Fruit fly (Drosophila melanogaster) whole organism, wandering third instar larva: ENCODE measurements around the gene RpS17.

ENCODE experiments used
- Abd-B ChIP-seq: fragments of >200 bp; optimal IDR thresholded peaks from 2 replicates; lab custom pipeline; 2017; ENCODE audit warnings: missing biosample characterization, missing genetic modification characterization
- CG32264 ChIP-seq: fragments of 200-800 bp; sonication (Bioruptor generic); optimal IDR thresholded peaks from 2 replicates; lab custom pipeline; 2016; ENCODE audit warnings: missing biosample characterization, missing genetic modification characterization
- CG9705 ChIP-seq: fragments of 200-800 bp; sonication (Bioruptor generic); optimal IDR thresholded peaks from 2 replicates; lab custom pipeline; 2018; ENCODE audit warnings: missing biosample characterization, mild to moderate bottlenecking, missing genetic modification characterization
- CrebA ChIP-seq: fragments of 200-800 bp; sonication (Bioruptor generic); optimal IDR thresholded peaks from 2 replicates; lab custom pipeline; 2016; ENCODE audit warnings: missing biosample characterization, mild to moderate bottlenecking, missing genetic modification characterization, borderline replicate concordance
- Dfd ChIP-seq: fragments of >200 bp; optimal IDR thresholded peaks from 2 replicates; lab custom pipeline; 2017; ENCODE audit warnings: missing biosample characterization, missing genetic modification characterization
- Dif ChIP-seq: fragments of 200-275, 200-300 bp; sonication (Bioruptor generic); optimal IDR thresholded peaks from 2 replicates; lab custom pipeline; 2018; ENCODE audit warnings: missing biosample characterization, missing genetic modification characterization; ENCODE audit not compliant: partially characterized antibody
- GATAd ChIP-seq: sonication (Bioruptor generic); optimal IDR thresholded peaks from 2 replicates; lab custom pipeline; 2016; ENCODE audit warnings: missing biosample characterization, missing genetic modification characterization
- HLH106 ChIP-seq: fragments of 200-800 bp; optimal IDR thresholded peaks from 3 replicates; lab custom pipeline; 2019; ENCODE audit warnings: missing biosample characterization, mild to moderate bottlenecking, missing genetic modification characterization, moderate library complexity
- Hnf4 ChIP-seq: fragments of 200-800 bp; sonication (Bioruptor generic); optimal IDR thresholded peaks from 2 replicates; lab custom pipeline; 2016; ENCODE audit warnings: missing biosample characterization, mild to moderate bottlenecking, missing genetic modification characterization
- Hr78 ChIP-seq: fragments of >200 bp; optimal IDR thresholded peaks from 2 replicates; lab custom pipeline; 2017; ENCODE audit warnings: missing biosample characterization, missing genetic modification characterization
- Hr83 ChIP-seq: fragments of 200-300 bp; sonication (Bioruptor generic); optimal IDR thresholded peaks from 2 replicates; lab custom pipeline; 2016; ENCODE audit warnings: missing biosample characterization, mild to moderate bottlenecking, missing genetic modification characterization, moderate library complexity; ENCODE audit not compliant: poor library complexity, severe bottlenecking
- Jra ChIP-seq: sonication (Bioruptor generic); optimal IDR thresholded peaks from 2 replicates; lab custom pipeline; 2016; ENCODE audit warnings: missing biosample characterization, missing genetic modification characterization
- Mio ChIP-seq: sonication (Bioruptor generic); optimal IDR thresholded peaks from 2 replicates; lab custom pipeline; 2016; ENCODE audit warnings: missing biosample characterization, missing genetic modification characterization
- Myc ChIP-seq: fragments of >200 bp; optimal IDR thresholded peaks from 2 replicates; lab custom pipeline; 2017
- N ChIP-seq: fragments of >200 bp; optimal IDR thresholded peaks from 2 replicates; lab custom pipeline; 2018; ENCODE audit warnings: missing biosample characterization, missing external identifiers, missing genetic modification characterization
- OdsH ChIP-seq: fragments of 200-800 bp; sonication (Bioruptor generic); optimal IDR thresholded peaks from 2 replicates; lab custom pipeline; 2016; ENCODE audit warnings: missing biosample characterization, mild to moderate bottlenecking, missing genetic modification characterization
- Rel ChIP-seq, 2 experiments: fragments of 200-800 bp; sonication (Bioruptor generic) in 1 of 2; optimal IDR thresholded peaks; 2 replicates in 1 of 2; 3 replicates in 1 of 2; lab custom pipeline; 2016 to 2019; ENCODE audit warnings: mild to moderate bottlenecking in 2 of 2, missing biosample characterization in 2 of 2, missing genetic modification characterization in 2 of 2, moderate library complexity in 1 of 2
- Sp1 ChIP-seq: fragments of 200-800 bp; sonication (Bioruptor generic); optimal IDR thresholded peaks from 3 replicates; lab custom pipeline; 2019; ENCODE audit warnings: missing biosample characterization, mild to moderate bottlenecking, missing genetic modification characterization, moderate library complexity
- Vsx2 ChIP-seq: fragments of 200-300, 225-300 bp; sonication (Bioruptor generic); optimal IDR thresholded peaks from 2 replicates; lab custom pipeline; 2018; ENCODE audit warnings: missing biosample characterization, missing genetic modification characterization; ENCODE audit not compliant: partially characterized antibody
- br ChIP-seq: fragments of 200-800 bp; sonication (Bioruptor generic); optimal IDR thresholded peaks from 2 replicates; lab custom pipeline; 2016; ENCODE audit warnings: missing biosample characterization, missing genetic modification characterization
- brk ChIP-seq: fragments of 200-800 bp; sonication (Bioruptor generic); optimal IDR thresholded peaks from 2 replicates; lab custom pipeline; 2016; ENCODE audit warnings: missing biosample characterization, mild to moderate bottlenecking, missing genetic modification characterization
- dl ChIP-seq, 2 experiments: fragments of 175-275, 200-275 bp in 1 of 2; fragments of 200-275 bp in 1 of 2; sonication (Bioruptor generic); optimal IDR thresholded peaks; lab custom pipeline; 2018; ENCODE audit warnings: mild to moderate bottlenecking in 2 of 2, missing biosample characterization in 2 of 2, missing genetic modification characterization in 2 of 2, moderate library complexity in 2 of 2; ENCODE audit not compliant: partially characterized antibody in 2 of 2, insufficient read depth in 1 of 2
- dmrt93B ChIP-seq: fragments of 200-800 bp; sonication (Bioruptor generic); optimal IDR thresholded peaks from 2 replicates; lab custom pipeline; 2018; ENCODE audit warnings: missing biosample characterization, mild to moderate bottlenecking, missing genetic modification characterization
- dsf ChIP-seq: sonication (Bioruptor generic); optimal IDR thresholded peaks from 2 replicates; lab custom pipeline; 2016; ENCODE audit warnings: missing biosample characterization, missing genetic modification characterization, borderline replicate concordance
- ey ChIP-seq: fragments of 200-800 bp; sonication (Bioruptor generic); optimal IDR thresholded peaks from 2 replicates; lab custom pipeline; 2016; ENCODE audit warnings: missing biosample characterization, missing genetic modification characterization
- foxo ChIP-seq, 2 experiments: fragments of 200-800 bp; sonication (Bioruptor generic); optimal IDR thresholded peaks; 2 replicates in 1 of 2; 3 replicates in 1 of 2; lab custom pipeline; 2016 to 2017; ENCODE audit warnings: missing biosample characterization in 2 of 2, missing genetic modification characterization in 2 of 2
- fru ChIP-seq: fragments of 200-800 bp; sonication (Bioruptor generic); optimal IDR thresholded peaks from 3 replicates; lab custom pipeline; 2016; ENCODE audit warnings: missing biosample characterization, mild to moderate bottlenecking, missing genetic modification characterization
- h ChIP-seq: fragments of 200-800 bp; sonication (Bioruptor generic); optimal IDR thresholded peaks from 3 replicates; lab custom pipeline; 2016; ENCODE audit warnings: missing biosample characterization, mild to moderate bottlenecking, missing genetic modification characterization
- jim ChIP-seq: fragments of 175-275, 200-325 bp; sonication (Bioruptor generic); optimal IDR thresholded peaks from 2 replicates; lab custom pipeline; 2016; ENCODE audit warnings: missing biosample characterization, mild to moderate bottlenecking, missing genetic modification characterization
- lola ChIP-seq: fragments of >200 bp; optimal IDR thresholded peaks from 2 replicates; lab custom pipeline; 2017; ENCODE audit warnings: missing biosample characterization, missing genetic modification characterization
- pan ChIP-seq: fragments of >200 bp; optimal IDR thresholded peaks from 2 replicates; lab custom pipeline; 2017
- psq ChIP-seq: fragments of 200-800 bp; sonication (Bioruptor generic); optimal IDR thresholded peaks from 3 replicates; lab custom pipeline; 2017; ENCODE audit warnings: missing biosample characterization, mild to moderate bottlenecking, missing genetic modification characterization, moderate library complexity
- rgr ChIP-seq: fragments of 200-800 bp; sonication (Bioruptor generic); optimal IDR thresholded peaks from 3 replicates; lab custom pipeline; 2016; ENCODE audit warnings: missing biosample characterization, mild to moderate bottlenecking, missing genetic modification characterization
- sage ChIP-seq: fragments of 200-800 bp; sonication (Bioruptor generic); optimal IDR thresholded peaks from 2 replicates; lab custom pipeline; 2016; ENCODE audit warnings: missing biosample characterization, mild to moderate bottlenecking, missing genetic modification characterization
- sv ChIP-seq: fragments of 200-800 bp; sonication (Bioruptor generic); optimal IDR thresholded peaks from 3 replicates; lab custom pipeline; 2016; ENCODE audit warnings: missing biosample characterization, missing genetic modification characterization
- tai ChIP-seq: sonication (Bioruptor generic); optimal IDR thresholded peaks from 2 replicates; lab custom pipeline; 2016; ENCODE audit warnings: missing biosample characterization, missing genetic modification characterization
- usp ChIP-seq: fragments of >200 bp; optimal IDR thresholded peaks from 2 replicates; lab custom pipeline; 2017; ENCODE audit warnings: missing biosample characterization, missing genetic modification characterization
- woc ChIP-seq: sonication (Bioruptor generic); optimal IDR thresholded peaks from 2 replicates; lab custom pipeline; 2016; ENCODE audit warnings: missing biosample characterization, mild to moderate bottlenecking, missing genetic modification characterization

RpS17 gene

dm6 chr3L:9422135-9422534 is 7.5 kb downstream of the RpS17 start:
- TF ChIP-seq Hr83 (GFP tag; lab: Kevin White, UChicago) (no peak), Abd-B (no peak), brk (GFP tag; lab: Kevin White, UChicago) (no peak), Rel (GFP tag; optimal IDR thresholded peaks at IDR 0.05; lab: Kevin White, UChicago) (no peak), Rel (tag; optimal IDR thresholded peaks at IDR 0.05; lab: Kevin White, UChicago) (peak; percentile 90), psq (no peak), dl (GFP tag; optimal IDR thresholded peaks at IDR 0.05; lab: Kevin White, UChicago; ENCODE audit: insufficient read depth in 1 of 2, partially characterized antibody in 2 of 2) (no peak), sage (GFP tag; lab: Kevin White, UChicago) (no peak), usp (GFP tag; lab: Kevin White, UChicago) (no peak)
- TF ChIP-seq, all 38 proteins: peak for 1

dm6 chr3L:9421621-9422020 is 8.0 kb downstream of the RpS17 start:
- TF ChIP-seq h, result no peak

dm6 chr3L:9420819-9421130 is 8.8 kb downstream of the RpS17 start:
- no peak for TF ChIP-seq lola (GFP tag; lab: Kevin White, UChicago)
- no peak for TF ChIP-seq Abd-B
- no peak for TF ChIP-seq Dif (GFP tag; lab: Kevin White, UChicago)
- TF ChIP-seq Rel (GFP tag; optimal IDR thresholded peaks at IDR 0.05; lab: Kevin White, UChicago), result no peak
- TF ChIP-seq Rel (tag; optimal IDR thresholded peaks at IDR 0.05; lab: Kevin White, UChicago), result no peak
- TF ChIP-seq Mio (GFP tag; lab: Kevin White, UChicago), result no peak
- no peak for TF ChIP-seq h
- no peak for TF ChIP-seq dl (GFP tag; optimal IDR thresholded peaks at IDR 0.05; lab: Kevin White, UChicago; ENCODE audit: insufficient read depth in 1 of 2, partially characterized antibody in 2 of 2)
- TF ChIP-seq tai (GFP tag; lab: Kevin White, UChicago), result no peak
- no peak for TF ChIP-seq Hr83 (GFP tag; lab: Kevin White, UChicago)
- no peak for TF ChIP-seq rgr
- TF ChIP-seq Hr78 (GFP tag; lab: Kevin White, UChicago), result no peak
- TF ChIP-seq sv (GFP tag; lab: Kevin White, UChicago), result no peak
- no peak for TF ChIP-seq Dfd (GFP tag; lab: Kevin White, UChicago)

- TF ChIP-seq Jra (peak; percentile 88), sv (GFP tag; lab: Kevin White, UChicago) (no peak), dsf (peak; percentile 27), CG9705 (peak; percentile 62), foxo (GFP tag; optimal IDR thresholded peaks at IDR 0.05; lab: Kevin White, UChicago) (peak; percentile 60 to 92), Hr78 (GFP tag; lab: Kevin White, UChicago) (no peak), tai (GFP tag; lab: Kevin White, UChicago) (peak; percentile 78), dl (GFP tag; optimal IDR thresholded peaks at IDR 0.05; lab: Kevin White, UChicago; ENCODE audit: insufficient read depth in 1 of 2, partially characterized antibody in 2 of 2) (no peak), Vsx2 (no peak), pan (lab: Kevin White, UChicago) (no peak), woc (GFP tag; lab: Kevin White, UChicago) (peak; percentile 77), HLH106 (tag; lab: Kevin White, UChicago) (peak; percentile 91), CG32264 (GFP tag; lab: Kevin White, UChicago) (peak; percentile 86), Dfd (GFP tag; lab: Kevin White, UChicago) (no peak), usp (GFP tag; lab: Kevin White, UChicago) (no peak), N (GFP tag; lab: Kevin White, UChicago) (no peak), lola (GFP tag; lab: Kevin White, UChicago) (no peak), ey (peak; percentile 93), Abd-B (no peak), rgr (peak; percentile 88), fru (GFP tag; lab: Kevin White, UChicago) (peak; percentile 94), brk (GFP tag; lab: Kevin White, UChicago) (peak; percentile 38), GATAd (GFP tag; lab: Kevin White, UChicago) (peak; percentile 12), OdsH (GFP tag; lab: Kevin White, UChicago) (peak; percentile 90), h (peak; percentile 90), Myc (lab: Kevin White, UChicago) (no peak), sage (GFP tag; lab: Kevin White, UChicago) (peak; percentile 71), Hnf4 (GFP tag; lab: Kevin White, UChicago) (peak; percentile 87), Mio (GFP tag; lab: Kevin White, UChicago) (peak; percentile 27), psq (peak; percentile 86), Dif (GFP tag; lab: Kevin White, UChicago) (no peak), dmrt93B (peak; percentile 80), Hr83 (GFP tag; lab: Kevin White, UChicago) (no peak), CrebA (GFP tag; lab: Kevin White, UChicago) (no peak), br (peak; percentile 95), Sp1 (GFP tag; lab: Kevin White, UChicago) (peak; percentile 90), jim (GFP tag; lab: Kevin White, UChicago) (no peak), Rel (GFP tag; optimal IDR thresholded peaks at IDR 0.05; lab: Kevin White, UChicago) (peak; percentile 46), Rel (tag; optimal IDR thresholded peaks at IDR 0.05; lab: Kevin White, UChicago) (peak; percentile 66)
- TF ChIP-seq, all 38 proteins: peak for 23
Measured at dm6 chr3L:9420054-9420818, 9.4 kb downstream of the RpS17 start.
